Fruit fly (Drosophila melanogaster) whole organism, embryonic: ENCODE data around the gene Ank2.

Source experiments
- BtbVII ChIP-seq: fragments of 200-800 bp; sonication (Bioruptor generic); optimal IDR thresholded peaks from 3 replicates; lab custom pipeline; 2017; ENCODE audit warnings: missing biosample characterization, mild to moderate bottlenecking, missing genetic modification characterization
- CG11456 ChIP-seq: fragments of 200-800 bp; sonication (Bioruptor generic); IDR thresholded peaks from 3 replicates; pipeline ENCODE4 v1.3.6; 2022; ENCODE audit warnings: missing biosample characterization, missing genetic modification characterization
- CG11504 ChIP-seq: fragments of 200-800 bp; sonication (Bioruptor generic); optimal IDR thresholded peaks from 3 replicates; lab custom pipeline; 2019; ENCODE audit warnings: missing biosample characterization, mild to moderate bottlenecking, missing genetic modification characterization, moderate library complexity
- CG12071 ChIP-seq: fragments of 200-800 bp; sonication (Bioruptor generic); optimal IDR thresholded peaks from 3 replicates; lab custom pipeline; 2018; ENCODE audit warnings: missing biosample characterization, mild to moderate bottlenecking, missing genetic modification characterization
- CG12659 ChIP-seq: fragments of 200-800 bp; sonication (Bioruptor generic); optimal IDR thresholded peaks from 3 replicates; lab custom pipeline; 2017; ENCODE audit warnings: mild to moderate bottlenecking, missing biosample characterization, missing genetic modification reagents, missing genetic modification characterization
- CG13123 ChIP-seq: fragments of 200-800 bp; sonication (Bioruptor generic); optimal IDR thresholded peaks from 2 replicates; lab custom pipeline; 2016; ENCODE audit warnings: missing biosample characterization, missing genetic modification characterization
- CG13287 ChIP-seq: fragments of 200-800 bp; sonication (Bioruptor generic); IDR thresholded peaks from 2 replicates; pipeline ENCODE4 v1.3.6; 2022; ENCODE audit warnings: missing biosample characterization, missing genetic modification characterization; ENCODE audit not compliant: partially characterized antibody
- CG1647 ChIP-seq: fragments of 200-800 bp; sonication (Bioruptor generic); optimal IDR thresholded peaks from 3 replicates; lab custom pipeline; 2016; ENCODE audit warnings: missing biosample characterization, missing genetic modification characterization
- CG16815 ChIP-seq: fragments of 200-800 bp; sonication (Bioruptor generic); optimal IDR thresholded peaks from 3 replicates; lab custom pipeline; 2017; ENCODE audit warnings: missing biosample characterization, mild to moderate bottlenecking, missing genetic modification characterization
- CG18476 ChIP-seq: fragments of 200-800 bp; sonication (Bioruptor generic); optimal IDR thresholded peaks from 2 replicates; lab custom pipeline; 2016; ENCODE audit warnings: missing biosample characterization, mild to moderate bottlenecking, missing genetic modification characterization
- CG31365 ChIP-seq: fragments of 200-800 bp; sonication (Bioruptor generic); optimal IDR thresholded peaks from 2 replicates; lab custom pipeline; 2018; ENCODE audit warnings: missing biosample characterization, mild to moderate bottlenecking, missing genetic modification characterization
- CG31388 ChIP-seq: fragments of 200-800 bp; sonication (Bioruptor generic); optimal IDR thresholded peaks from 2 replicates; lab custom pipeline; 2016; ENCODE audit warnings: missing biosample characterization, missing genetic modification characterization
- CG32772 ChIP-seq: fragments of 200-800 bp; sonication (Bioruptor generic); IDR thresholded peaks from 2 replicates; pipeline ENCODE4 v1.3.6; 2022; ENCODE audit warnings: missing biosample characterization, missing genetic modification characterization
- CG34376 ChIP-seq: fragments of 200-800 bp; sonication (Bioruptor generic); optimal IDR thresholded peaks from 2 replicates; lab custom pipeline; 2018; ENCODE audit warnings: missing biosample characterization, mild to moderate bottlenecking, missing genetic modification characterization
- CG3838 ChIP-seq: fragments of 200-800 bp; sonication (Bioruptor generic); optimal IDR thresholded peaks from 3 replicates; lab custom pipeline; 2016; ENCODE audit warnings: missing biosample characterization, missing genetic modification characterization
- CG4617 ChIP-seq: fragments of 200-800 bp; sonication (Bioruptor generic); optimal IDR thresholded peaks from 3 replicates; lab custom pipeline; 2016; ENCODE audit warnings: missing biosample characterization, missing genetic modification characterization, borderline replicate concordance
- CG5180 ChIP-seq: fragments of 200-800 bp; sonication (Bioruptor generic); optimal IDR thresholded peaks from 3 replicates; lab custom pipeline; 2017; ENCODE audit warnings: missing biosample characterization, missing genetic modification characterization, mild to moderate bottlenecking, moderate library complexity, missing genetic modification reagents
- CG6683 ChIP-seq: fragments of 200-800 bp; sonication (Bioruptor generic); optimal IDR thresholded peaks from 2 replicates; lab custom pipeline; 2017; ENCODE audit warnings: missing biosample characterization, mild to moderate bottlenecking, missing genetic modification characterization, missing genetic modification reagents
- CG7745 ChIP-seq: fragments of 200-800 bp; sonication (Bioruptor generic); optimal IDR thresholded peaks from 2 replicates; lab custom pipeline; 2018; ENCODE audit warnings: missing biosample characterization, mild to moderate bottlenecking, missing genetic modification characterization, moderate library complexity
- CG8359 ChIP-seq: fragments of 200-800 bp; sonication (Bioruptor generic); optimal IDR thresholded peaks from 2 replicates; lab custom pipeline; 2017; ENCODE audit warnings: missing biosample characterization, mild to moderate bottlenecking, missing genetic modification characterization, borderline replicate concordance
- CG8388 ChIP-seq: fragments of 200-800 bp; sonication (Bioruptor generic); optimal IDR thresholded peaks from 2 replicates; lab custom pipeline; 2019; ENCODE audit warnings: missing biosample characterization, mild to moderate bottlenecking, missing genetic modification characterization, moderate library complexity
- CG9215 ChIP-seq: fragments of 200-800 bp; sonication (Bioruptor generic); IDR thresholded peaks from 2 replicates; pipeline ENCODE4 v1.3.6; 2022; ENCODE audit warnings: missing biosample characterization, missing genetic modification characterization
- CG9817 ChIP-seq: fragments of 200-800 bp; sonication (Bioruptor generic); optimal IDR thresholded peaks from 2 replicates; lab custom pipeline; 2018; ENCODE audit warnings: missing biosample characterization, mild to moderate bottlenecking, missing genetic modification characterization, moderate library complexity
- CG9876 ChIP-seq: fragments of 200-800 bp; sonication (Bioruptor generic); optimal IDR thresholded peaks from 2 replicates; lab custom pipeline; 2016; ENCODE audit warnings: missing biosample characterization, missing genetic modification characterization
- D ChIP-seq, 2 experiments: fragments of 200-800 bp in 1 of 2; fragments of >200 bp in 1 of 2; sonication (Bioruptor generic) in 1 of 2; optimal IDR thresholded peaks; 2 replicates in 1 of 2; 3 replicates in 1 of 2; lab custom pipeline; 2017; ENCODE audit warnings: mild to moderate bottlenecking in 1 of 2, missing biosample characterization in 1 of 2, missing genetic modification characterization in 1 of 2, missing genetic modification reagents in 1 of 2
- E2f1 ChIP-seq: fragments of 200-800 bp; sonication (Bioruptor generic); IDR thresholded peaks from 2 replicates; pipeline ENCODE4 v1.3.6; 2022; ENCODE audit warnings: missing biosample characterization, missing genetic modification characterization
- Fer1 ChIP-seq: fragments of 200-800 bp; sonication (Bioruptor generic); optimal IDR thresholded peaks from 2 replicates; lab custom pipeline; 2017; ENCODE audit warnings: missing biosample characterization, mild to moderate bottlenecking, missing genetic modification characterization
- Fer2 ChIP-seq: fragments of 200-800 bp; sonication (Bioruptor generic); optimal IDR thresholded peaks from 2 replicates; lab custom pipeline; 2018; ENCODE audit warnings: missing biosample characterization, mild to moderate bottlenecking, missing genetic modification characterization, moderate library complexity
- HLH54F ChIP-seq: fragments of 200-800 bp; sonication (Bioruptor generic); optimal IDR thresholded peaks from 3 replicates; lab custom pipeline; 2016; ENCODE audit warnings: missing biosample characterization, missing genetic modification characterization
- NFAT ChIP-seq: fragments of 200-800 bp; sonication (Bioruptor generic); IDR thresholded peaks from 2 replicates; pipeline ENCODE4 v1.3.6; 2022; ENCODE audit warnings: missing biosample characterization, missing genetic modification characterization
- Rfx ChIP-seq: fragments of 200-800 bp; sonication (Bioruptor generic); IDR thresholded peaks from 2 replicates; pipeline ENCODE4 v1.3.6; 2022; ENCODE audit warnings: missing biosample characterization, missing genetic modification characterization
- Sin3A ChIP-seq: fragments of >200 bp; optimal IDR thresholded peaks from 2 replicates; lab custom pipeline; 2018
- Sox100B ChIP-seq: fragments of 200-800 bp; sonication (Bioruptor generic); optimal IDR thresholded peaks from 3 replicates; lab custom pipeline; 2018; ENCODE audit warnings: missing biosample characterization, mild to moderate bottlenecking, missing genetic modification characterization
- ab ChIP-seq: fragments of 200-800 bp; sonication (Bioruptor generic); optimal IDR thresholded peaks from 2 replicates; lab custom pipeline; 2016; ENCODE audit warnings: missing biosample characterization, missing genetic modification characterization
- cas ChIP-seq: fragments of 200-800 bp; sonication (Bioruptor generic); IDR thresholded peaks from 2 replicates; pipeline ENCODE4 v1.3.6; 2022; ENCODE audit warnings: missing biosample characterization, missing genetic modification characterization
- chinmo ChIP-seq: fragments of 200-800 bp; sonication (Bioruptor generic); IDR thresholded peaks from 4 replicates; pipeline ENCODE4 v1.3.6; 2022; ENCODE audit warnings: missing biosample characterization, missing genetic modification characterization; ENCODE audit not compliant: partially characterized antibody
- chn ChIP-seq: fragments of 200-800 bp; sonication (Bioruptor generic); optimal IDR thresholded peaks from 2 replicates; lab custom pipeline; 2016; ENCODE audit warnings: missing biosample characterization, missing genetic modification characterization
- da ChIP-seq: fragments of 200-800 bp; sonication (Bioruptor generic); optimal IDR thresholded peaks from 2 replicates; lab custom pipeline; 2016; ENCODE audit warnings: missing biosample characterization, missing genetic modification characterization
- fd102C ChIP-seq: fragments of 200-800 bp; sonication (Bioruptor generic); optimal IDR thresholded peaks from 2 replicates; lab custom pipeline; 2018; ENCODE audit warnings: missing biosample characterization, mild to moderate bottlenecking, missing genetic modification characterization, moderate library complexity
- fru ChIP-seq: fragments of >200 bp; optimal IDR thresholded peaks from 2 replicates; lab custom pipeline; 2017
- gsb ChIP-seq: fragments of 200-800 bp; sonication (Bioruptor generic); IDR thresholded peaks from 2 replicates; pipeline ENCODE4 v1.3.6; 2022; ENCODE audit warnings: missing biosample characterization, missing genetic modification characterization
- gt ChIP-seq: fragments of 200-800 bp; sonication (Bioruptor generic); IDR thresholded peaks from 2 replicates; pipeline ENCODE4 v1.3.6; 2022; ENCODE audit warnings: missing biosample characterization, missing genetic modification characterization
- lmd ChIP-seq: fragments of 200-800 bp; sonication (Bioruptor generic); IDR thresholded peaks from 2 replicates; pipeline ENCODE4 v1.3.6; 2022; ENCODE audit warnings: missing biosample characterization, missing genetic modification characterization
- pita ChIP-seq: fragments of 200-800 bp; sonication (Bioruptor generic); optimal IDR thresholded peaks from 2 replicates; lab custom pipeline; 2017; ENCODE audit warnings: missing biosample characterization, mild to moderate bottlenecking, missing genetic modification characterization
- sob ChIP-seq: fragments of 200-800 bp; sonication (Bioruptor generic); IDR thresholded peaks from 2 replicates; pipeline ENCODE4 v1.3.6; 2022; ENCODE audit warnings: missing biosample characterization, missing genetic modification characterization
- trem ChIP-seq: fragments of 200-800 bp; optimal IDR thresholded peaks from 3 replicates; lab custom pipeline; 2019; ENCODE audit warnings: missing biosample characterization, mild to moderate bottlenecking, missing genetic modification characterization, moderate library complexity
- wek ChIP-seq: fragments of 200-800 bp; sonication (Bioruptor generic); optimal IDR thresholded peaks from 3 replicates; lab custom pipeline; 2018; ENCODE audit warnings: missing biosample characterization, mild to moderate bottlenecking, missing genetic modification characterization, moderate library complexity
- zen2 ChIP-seq: fragments of 200-800 bp; sonication (Bioruptor generic); IDR thresholded peaks from 3 replicates; pipeline ENCODE4 v1.3.6; 2022; ENCODE audit warnings: missing biosample characterization, missing genetic modification characterization; ENCODE audit not compliant: partially characterized antibody

The Ank2 gene

DNA sequence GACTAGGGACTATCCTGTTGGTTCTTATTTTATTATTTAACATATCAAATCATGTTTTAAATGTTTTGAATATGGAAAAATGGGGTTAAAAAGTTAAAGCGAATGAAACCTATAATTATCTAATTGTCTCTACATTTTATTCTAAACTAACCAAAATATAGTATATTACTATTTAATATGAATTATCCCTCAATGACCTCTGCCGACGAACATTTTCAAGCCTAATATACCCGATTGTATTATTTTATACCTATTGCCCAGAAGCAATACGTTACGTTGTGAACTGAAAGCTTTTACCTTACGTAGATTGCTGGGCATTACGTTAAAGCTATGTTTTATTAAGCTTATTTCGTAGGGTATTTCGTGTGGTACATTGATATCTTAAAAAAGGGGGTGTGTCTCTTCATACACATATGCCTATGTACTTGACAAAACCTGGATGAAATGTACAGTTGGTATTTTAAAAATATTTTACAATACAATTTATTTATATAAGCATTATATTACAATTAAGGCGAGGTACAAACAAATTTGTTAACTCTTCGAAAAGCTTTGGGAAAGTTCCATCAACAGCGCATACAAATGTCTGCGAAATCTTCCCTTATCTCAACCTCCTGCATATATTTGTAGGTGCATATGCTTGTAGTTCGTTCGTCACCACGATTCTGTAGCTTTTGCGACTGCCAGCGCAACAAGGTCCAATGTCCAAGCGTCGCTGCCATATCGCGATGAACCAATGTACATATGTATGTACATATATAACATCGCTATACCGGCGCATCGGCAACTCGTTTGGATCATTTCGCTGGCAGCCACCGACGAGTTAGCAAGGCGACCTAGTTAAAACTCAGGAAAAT, 594 bp upstream of the Ank2 start, which contains the start of gene Mcad (continued):
- TF ChIP-seq fd102C (no peak), CG34376 (GFP tag; lab: Kevin White, UChicago) (peak; percentile 73), Sin3A (lab: Kevin White, UChicago) (no peak), CG11456 (peak; percentile 89), chn (GFP tag; lab: Kevin White, UChicago) (peak; percentile 43), CG7745 (tag; lab: Kevin White, UChicago) (no peak), BtbVII (peak; percentile 95), fru (no peak), Fer1 (GFP tag; lab: Kevin White, UChicago) (peak; percentile 97), CG31388 (peak; percentile 91), lmd (GFP tag; lab: Robert Waterston, UW) (peak; percentile 88), D (optimal IDR thresholded peaks at IDR 0.05; lab: Kevin White, UChicago) (no peak), D (GFP tag; optimal IDR thresholded peaks at IDR 0.05; lab: Kevin White, UChicago) (peak; percentile 93), CG13123 (GFP tag; lab: Kevin White, UChicago) (peak; percentile 51), CG1647 (peak; percentile 34), CG18476 (peak; percentile 87), CG16815 (GFP tag; lab: Kevin White, UChicago) (peak; percentile 74), CG4617 (GFP tag; lab: Kevin White, UChicago) (peak; percentile 60), HLH54F (GFP tag; lab: Kevin White, UChicago) (peak; percentile 65), trem (tag; lab: Kevin White, UChicago) (peak; percentile 90), CG9817 (tag; lab: Kevin White, UChicago) (peak; percentile 68), ab (GFP tag; lab: Kevin White, UChicago) (peak; percentile 36), CG6683 (peak; percentile 92), CG32772 (GFP tag; lab: Robert Waterston, UW) (peak; percentile 75), CG13287 (GFP tag; lab: Robert Waterston, UW) (no peak), chinmo (peak; percentile 84; the same call in 1 of the 4 replicates), zen2 (GFP tag; lab: Robert Waterston, UW) (no peak), gsb (GFP tag; lab: Robert Waterston, UW) (peak; percentile 90), gt (GFP tag; lab: Robert Waterston, UW) (peak; percentile 64), sob (GFP tag; lab: Robert Waterston, UW) (peak; percentile 93), Fer2 (tag; lab: Kevin White, UChicago) (peak; percentile 81), CG12659 (GFP tag; lab: Kevin White, UChicago) (peak; percentile 90), pita (GFP tag; lab: Kevin White, UChicago) (no peak), da (GFP tag; lab: Kevin White, UChicago) (no peak), E2f1 (GFP tag; lab: Robert Waterston, UW) (peak; percentile 80), CG9876 (GFP tag; lab: Kevin White, UChicago) (no peak), cas (GFP tag; lab: Robert Waterston, UW) (peak; percentile 85), Rfx (peak; percentile 95), CG31365 (tag; lab: Kevin White, UChicago) (peak; percentile 64), CG11504 (tag; lab: Kevin White, UChicago) (peak; percentile 97), CG9215 (GFP tag; lab: Robert Waterston, UW) (peak; percentile 91), CG5180 (peak; percentile 87), CG8359 (GFP tag; lab: Kevin White, UChicago) (peak; percentile 85), CG8388 (GFP tag; lab: Kevin White, UChicago) (peak; percentile 67), CG12071 (peak; percentile 86), Sox100B (GFP tag; lab: Kevin White, UChicago) (peak; percentile 97), NFAT (GFP tag; lab: Robert Waterston, UW) (peak; percentile 73), CG3838 (peak; percentile 38), wek (GFP tag; lab: Kevin White, UChicago) (peak; percentile 18)
